Worm (Caenorhabditis elegans): ENCODE results near the gene spot-1.

DNA sequence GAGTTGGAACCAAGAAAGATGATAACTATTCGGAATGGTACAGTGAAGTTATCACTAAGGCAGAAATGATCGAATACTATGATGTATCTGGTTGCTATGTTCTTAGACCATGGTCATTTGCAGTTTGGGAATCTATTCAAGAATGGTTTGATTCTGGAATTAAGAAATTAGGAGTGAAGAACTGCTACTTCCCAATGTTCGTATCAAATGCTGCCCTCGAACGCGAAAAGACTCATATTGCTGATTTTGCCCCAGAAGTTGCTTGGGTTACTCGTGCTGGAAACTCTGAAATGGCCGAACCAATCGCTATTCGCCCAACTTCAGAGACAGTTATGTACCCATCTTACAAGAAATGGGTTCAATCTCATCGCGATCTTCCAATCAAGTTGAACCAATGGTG is 37.7 kb downstream of the spot-1 start:
- TF ChIP-seq hlh-8 (tag; optimal IDR thresholded peaks at IDR 0.05) (no peak), rnt-1 (tag; optimal IDR thresholded peaks at IDR 0.05) (no peak), lim-6 (tag; optimal IDR thresholded peaks at IDR 0.05) (no peak), Y22D7AL.16 (tag; optimal IDR thresholded peaks at IDR 0.05) (no peak), hlh-6 (tag; optimal IDR thresholded peaks at IDR 0.05) (no peak), tbx-2 (tag; optimal IDR thresholded peaks at IDR 0.05) (no peak), sox-4 (tag; optimal IDR thresholded peaks at IDR 0.05) (no peak), hlh-30 (tag; optimal IDR thresholded peaks at IDR 0.05; ENCODE audit: insufficient read depth) (no peak), madf-2 (tag; optimal IDR thresholded peaks at IDR 0.05) (no peak), sox-2 (GFP tag; IDR thresholded peaks at IDR 0.05) (no peak), T23F11.4 (GFP tag; optimal IDR thresholded peaks at IDR 0.05) (no peak)

Measured in whole organism, late embryonic.